Fruit fly (Drosophila melanogaster) whole organism, wandering third instar larva: ENCODE results near the gene CecA2.

Experiments used
- Abd-B ChIP-seq: fragments of >200 bp; optimal IDR thresholded peaks from 2 replicates; lab custom pipeline; 2017; ENCODE audit warnings: missing biosample characterization, missing genetic modification characterization
- CG32264 ChIP-seq: fragments of 200-800 bp; sonication (Bioruptor generic); optimal IDR thresholded peaks from 2 replicates; lab custom pipeline; 2016; ENCODE audit warnings: missing biosample characterization, missing genetic modification characterization
- CG9705 ChIP-seq: fragments of 200-800 bp; sonication (Bioruptor generic); optimal IDR thresholded peaks from 2 replicates; lab custom pipeline; 2018; ENCODE audit warnings: missing biosample characterization, mild to moderate bottlenecking, missing genetic modification characterization
- CrebA ChIP-seq: fragments of 200-800 bp; sonication (Bioruptor generic); optimal IDR thresholded peaks from 2 replicates; lab custom pipeline; 2016; ENCODE audit warnings: missing biosample characterization, mild to moderate bottlenecking, missing genetic modification characterization, borderline replicate concordance
- Dfd ChIP-seq: fragments of >200 bp; optimal IDR thresholded peaks from 2 replicates; lab custom pipeline; 2017; ENCODE audit warnings: missing biosample characterization, missing genetic modification characterization
- Dif ChIP-seq: fragments of 200-275, 200-300 bp; sonication (Bioruptor generic); optimal IDR thresholded peaks from 2 replicates; lab custom pipeline; 2018; ENCODE audit warnings: missing biosample characterization, missing genetic modification characterization; ENCODE audit not compliant: partially characterized antibody
- GATAd ChIP-seq: sonication (Bioruptor generic); optimal IDR thresholded peaks from 2 replicates; lab custom pipeline; 2016; ENCODE audit warnings: missing biosample characterization, missing genetic modification characterization
- HLH106 ChIP-seq: fragments of 200-800 bp; optimal IDR thresholded peaks from 3 replicates; lab custom pipeline; 2019; ENCODE audit warnings: missing biosample characterization, mild to moderate bottlenecking, missing genetic modification characterization, moderate library complexity
- Hnf4 ChIP-seq: fragments of 200-800 bp; sonication (Bioruptor generic); optimal IDR thresholded peaks from 2 replicates; lab custom pipeline; 2016; ENCODE audit warnings: missing biosample characterization, mild to moderate bottlenecking, missing genetic modification characterization
- Hr78 ChIP-seq: fragments of >200 bp; optimal IDR thresholded peaks from 2 replicates; lab custom pipeline; 2017; ENCODE audit warnings: missing biosample characterization, missing genetic modification characterization
- Hr83 ChIP-seq: fragments of 200-300 bp; sonication (Bioruptor generic); optimal IDR thresholded peaks from 2 replicates; lab custom pipeline; 2016; ENCODE audit warnings: missing biosample characterization, mild to moderate bottlenecking, missing genetic modification characterization, moderate library complexity; ENCODE audit not compliant: poor library complexity, severe bottlenecking
- Jra ChIP-seq: sonication (Bioruptor generic); optimal IDR thresholded peaks from 2 replicates; lab custom pipeline; 2016; ENCODE audit warnings: missing biosample characterization, missing genetic modification characterization
- Mio ChIP-seq: sonication (Bioruptor generic); optimal IDR thresholded peaks from 2 replicates; lab custom pipeline; 2016; ENCODE audit warnings: missing biosample characterization, missing genetic modification characterization
- Myc ChIP-seq: fragments of >200 bp; optimal IDR thresholded peaks from 2 replicates; lab custom pipeline; 2017
- N ChIP-seq: fragments of >200 bp; optimal IDR thresholded peaks from 2 replicates; lab custom pipeline; 2018; ENCODE audit warnings: missing biosample characterization, missing external identifiers, missing genetic modification characterization
- OdsH ChIP-seq: fragments of 200-800 bp; sonication (Bioruptor generic); optimal IDR thresholded peaks from 2 replicates; lab custom pipeline; 2016; ENCODE audit warnings: missing biosample characterization, mild to moderate bottlenecking, missing genetic modification characterization
- Rel ChIP-seq, 2 experiments: fragments of 200-800 bp; sonication (Bioruptor generic) in 1 of 2; optimal IDR thresholded peaks; 2 replicates in 1 of 2; 3 replicates in 1 of 2; lab custom pipeline; 2016 to 2019; ENCODE audit warnings: mild to moderate bottlenecking in 2 of 2, missing biosample characterization in 2 of 2, missing genetic modification characterization in 2 of 2, moderate library complexity in 1 of 2
- Sp1 ChIP-seq: fragments of 200-800 bp; sonication (Bioruptor generic); optimal IDR thresholded peaks from 3 replicates; lab custom pipeline; 2019; ENCODE audit warnings: missing biosample characterization, mild to moderate bottlenecking, missing genetic modification characterization, moderate library complexity
- Vsx2 ChIP-seq: fragments of 200-300, 225-300 bp; sonication (Bioruptor generic); optimal IDR thresholded peaks from 2 replicates; lab custom pipeline; 2018; ENCODE audit warnings: missing biosample characterization, missing genetic modification characterization; ENCODE audit not compliant: partially characterized antibody
- br ChIP-seq: fragments of 200-800 bp; sonication (Bioruptor generic); optimal IDR thresholded peaks from 2 replicates; lab custom pipeline; 2016; ENCODE audit warnings: missing biosample characterization, missing genetic modification characterization
- dl ChIP-seq, 2 experiments: fragments of 175-275, 200-275 bp in 1 of 2; fragments of 200-275 bp in 1 of 2; sonication (Bioruptor generic); optimal IDR thresholded peaks; lab custom pipeline; 2018; ENCODE audit warnings: mild to moderate bottlenecking in 2 of 2, missing biosample characterization in 2 of 2, missing genetic modification characterization in 2 of 2, moderate library complexity in 2 of 2; ENCODE audit not compliant: partially characterized antibody in 2 of 2, insufficient read depth in 1 of 2
- dmrt93B ChIP-seq: fragments of 200-800 bp; sonication (Bioruptor generic); optimal IDR thresholded peaks from 2 replicates; lab custom pipeline; 2018; ENCODE audit warnings: missing biosample characterization, mild to moderate bottlenecking, missing genetic modification characterization
- dsf ChIP-seq: sonication (Bioruptor generic); optimal IDR thresholded peaks from 2 replicates; lab custom pipeline; 2016; ENCODE audit warnings: missing biosample characterization, missing genetic modification characterization, borderline replicate concordance
- ey ChIP-seq: fragments of 200-800 bp; sonication (Bioruptor generic); optimal IDR thresholded peaks from 2 replicates; lab custom pipeline; 2016; ENCODE audit warnings: missing biosample characterization, missing genetic modification characterization
- foxo ChIP-seq, 2 experiments: fragments of 200-800 bp; sonication (Bioruptor generic); optimal IDR thresholded peaks; 2 replicates in 1 of 2; 3 replicates in 1 of 2; lab custom pipeline; 2016 to 2017; ENCODE audit warnings: missing biosample characterization in 2 of 2, missing genetic modification characterization in 2 of 2
- fru ChIP-seq: fragments of 200-800 bp; sonication (Bioruptor generic); optimal IDR thresholded peaks from 3 replicates; lab custom pipeline; 2016; ENCODE audit warnings: missing biosample characterization, mild to moderate bottlenecking, missing genetic modification characterization
- h ChIP-seq: fragments of 200-800 bp; sonication (Bioruptor generic); optimal IDR thresholded peaks from 3 replicates; lab custom pipeline; 2016; ENCODE audit warnings: missing biosample characterization, mild to moderate bottlenecking, missing genetic modification characterization
- jim ChIP-seq: fragments of 175-275, 200-325 bp; sonication (Bioruptor generic); optimal IDR thresholded peaks from 2 replicates; lab custom pipeline; 2016; ENCODE audit warnings: missing biosample characterization, mild to moderate bottlenecking, missing genetic modification characterization
- lola ChIP-seq: fragments of >200 bp; optimal IDR thresholded peaks from 2 replicates; lab custom pipeline; 2017; ENCODE audit warnings: missing biosample characterization, missing genetic modification characterization
- pan ChIP-seq: fragments of >200 bp; optimal IDR thresholded peaks from 2 replicates; lab custom pipeline; 2017
- psq ChIP-seq: fragments of 200-800 bp; sonication (Bioruptor generic); optimal IDR thresholded peaks from 3 replicates; lab custom pipeline; 2017; ENCODE audit warnings: missing biosample characterization, mild to moderate bottlenecking, missing genetic modification characterization, moderate library complexity
- rgr ChIP-seq: fragments of 200-800 bp; sonication (Bioruptor generic); optimal IDR thresholded peaks from 3 replicates; lab custom pipeline; 2016; ENCODE audit warnings: missing biosample characterization, mild to moderate bottlenecking, missing genetic modification characterization
- sage ChIP-seq: fragments of 200-800 bp; sonication (Bioruptor generic); optimal IDR thresholded peaks from 2 replicates; lab custom pipeline; 2016; ENCODE audit warnings: missing biosample characterization, mild to moderate bottlenecking, missing genetic modification characterization
- sv ChIP-seq: fragments of 200-800 bp; sonication (Bioruptor generic); optimal IDR thresholded peaks from 3 replicates; lab custom pipeline; 2016; ENCODE audit warnings: missing biosample characterization, missing genetic modification characterization
- usp ChIP-seq: fragments of >200 bp; optimal IDR thresholded peaks from 2 replicates; lab custom pipeline; 2017; ENCODE audit warnings: missing biosample characterization, missing genetic modification characterization
- woc ChIP-seq: sonication (Bioruptor generic); optimal IDR thresholded peaks from 2 replicates; lab custom pipeline; 2016; ENCODE audit warnings: missing biosample characterization, mild to moderate bottlenecking, missing genetic modification characterization

Gene CecA2

dm6 chr3R:30183872-30184271 lies 28.1 kb upstream of the CecA2 start:
- TF ChIP-seq Abd-B (no peak), Sp1 (GFP tag; lab: Kevin White, UChicago) (no peak), Jra (GFP tag; lab: Kevin White, UChicago) (no peak), Rel (GFP tag; optimal IDR thresholded peaks at IDR 0.05; lab: Kevin White, UChicago) (no peak), Rel (tag; optimal IDR thresholded peaks at IDR 0.05; lab: Kevin White, UChicago) (no peak), foxo (GFP tag; optimal IDR thresholded peaks at IDR 0.05; lab: Kevin White, UChicago) (no peak)

dm6 chr3R:30189398-30189797 lies 22.6 kb upstream of the CecA2 start:
- TF ChIP-seq fru (GFP tag; lab: Kevin White, UChicago) (no peak), dl (GFP tag; optimal IDR thresholded peaks at IDR 0.05; lab: Kevin White, UChicago; ENCODE audit: insufficient read depth in 1 of 2, partially characterized antibody in 2 of 2) (no peak), Dif (GFP tag; lab: Kevin White, UChicago) (no peak)
- TF ChIP-seq, all 38 proteins: peak for 0

dm6 chr3R:30189836-30190235 lies 22.1 kb upstream of the CecA2 start:
- TF ChIP-seq Hnf4 = peak; percentile 32
- TF ChIP-seq Jra (GFP tag; lab: Kevin White, UChicago) = no peak
- peak; percentile 44 for TF ChIP-seq psq (GFP tag; lab: Kevin White, UChicago)
- no peak for TF ChIP-seq CrebA (GFP tag; lab: Kevin White, UChicago)
- peak; percentile 62 for TF ChIP-seq HLH106 (tag; lab: Kevin White, UChicago)
- TF ChIP-seq Sp1 (GFP tag; lab: Kevin White, UChicago) = peak; percentile 39
- TF ChIP-seq CG32264 (GFP tag; lab: Kevin White, UChicago) = peak; percentile 36
- peak; percentile 63 for TF ChIP-seq rgr (GFP tag; lab: Kevin White, UChicago)
- TF ChIP-seq fru (GFP tag; lab: Kevin White, UChicago) = peak; percentile 69
- TF ChIP-seq sage (GFP tag; lab: Kevin White, UChicago) = no peak
- TF ChIP-seq Mio = no peak
- TF ChIP-seq h (GFP tag; lab: Kevin White, UChicago) = peak; percentile 76
- peak; percentile 17 for TF ChIP-seq woc
- peak; percentile 67 for TF ChIP-seq br (GFP tag; lab: Kevin White, UChicago)
- TF ChIP-seq foxo (GFP tag; optimal IDR thresholded peaks at IDR 0.05; lab: Kevin White, UChicago) = peak in 1 of 2 experiments; percentile 67
- peak; percentile 46 for TF ChIP-seq OdsH (GFP tag; lab: Kevin White, UChicago)
- TF ChIP-seq sv (GFP tag; lab: Kevin White, UChicago) = peak; percentile 48
- peak; percentile 63 for TF ChIP-seq ey (GFP tag; lab: Kevin White, UChicago)

- TF ChIP-seq br (GFP tag; lab: Kevin White, UChicago) = no peak
- TF ChIP-seq pan (lab: Kevin White, UChicago) = no peak
- no peak for TF ChIP-seq HLH106 (tag; lab: Kevin White, UChicago)
- no peak for TF ChIP-seq h (GFP tag; lab: Kevin White, UChicago)
- TF ChIP-seq jim = no peak
- no peak for TF ChIP-seq rgr (GFP tag; lab: Kevin White, UChicago)
- TF ChIP-seq foxo (GFP tag; optimal IDR thresholded peaks at IDR 0.05; lab: Kevin White, UChicago) = no peak
- no peak for TF ChIP-seq Jra (GFP tag; lab: Kevin White, UChicago)
These were observed 20.9 kb upstream of the CecA2 start, which contains the start of gene CG9747 for dm6 chr3R:30191047-30191446. CG9747 (minus strand) TSS chr3R:30191252.

dm6 chr3R:30191462-30191874 lies 20.5 kb upstream of the CecA2 start:
- TF ChIP-seq CG9705 (GFP tag; lab: Kevin White, UChicago) (no peak), Hr78 (GFP tag; lab: Kevin White, UChicago) (no peak), usp (no peak), Abd-B (no peak), Hr83 (GFP tag; lab: Kevin White, UChicago) (no peak), sage (GFP tag; lab: Kevin White, UChicago) (no peak), dsf (GFP tag; lab: Kevin White, UChicago) (no peak), woc (peak; percentile 92), GATAd (no peak), Rel (GFP tag; optimal IDR thresholded peaks at IDR 0.05; lab: Kevin White, UChicago) (no peak), Rel (tag; optimal IDR thresholded peaks at IDR 0.05; lab: Kevin White, UChicago) (no peak), Vsx2 (GFP tag; lab: Kevin White, UChicago) (no peak), N (GFP tag; lab: Kevin White, UChicago) (no peak), Dfd (GFP tag; lab: Kevin White, UChicago) (no peak), Hnf4 (no peak), CG32264 (GFP tag; lab: Kevin White, UChicago) (no peak), lola (GFP tag; lab: Kevin White, UChicago) (no peak), Dif (GFP tag; lab: Kevin White, UChicago) (no peak), fru (GFP tag; lab: Kevin White, UChicago) (peak; percentile 74), rgr (GFP tag; lab: Kevin White, UChicago) (peak; percentile 66), ey (GFP tag; lab: Kevin White, UChicago) (peak; percentile 72), psq (GFP tag; lab: Kevin White, UChicago) (peak; percentile 57), Sp1 (GFP tag; lab: Kevin White, UChicago) (peak; percentile 64), Myc (no peak), Mio (no peak), pan (lab: Kevin White, UChicago) (peak; percentile 52), sv (GFP tag; lab: Kevin White, UChicago) (peak; percentile 10), dmrt93B (GFP tag; lab: Kevin White, UChicago) (peak; percentile 21), foxo (GFP tag; optimal IDR thresholded peaks at IDR 0.05; lab: Kevin White, UChicago) (peak in 1 of 2 experiments; percentile 82), HLH106 (tag; lab: Kevin White, UChicago) (peak; percentile 50), CrebA (GFP tag; lab: Kevin White, UChicago) (no peak), OdsH (GFP tag; lab: Kevin White, UChicago) (peak; percentile 74), dl (GFP tag; optimal IDR thresholded peaks at IDR 0.05; lab: Kevin White, UChicago; ENCODE audit: insufficient read depth in 1 of 2, partially characterized antibody in 2 of 2) (no peak)
